Worm (Caenorhabditis elegans) whole organism, early embryonic: Measurements from ENCODE around the gene baz-2.

Experiments
- B0310.2 ChIP-seq: sonication (generic microtip); optimal IDR thresholded peaks from 2 replicates; lab custom pipeline; 2016; ENCODE audit warnings: mild to moderate bottlenecking, missing genetic modification characterization, missing compliant biosample characterization
- aly-1 ChIP-seq: sonication (generic microtip); optimal IDR thresholded peaks from 2 replicates; lab custom pipeline; 2016; ENCODE audit warnings: missing genetic modification characterization, missing compliant biosample characterization
- ama-1 ChIP-seq: fragments of 150-350 bp; optimal IDR thresholded peaks from 2 replicates; lab custom pipeline; 2014
- ceh-13 ChIP-seq: fragments of 200-800 bp; sonication (Bioruptor generic); optimal IDR thresholded peaks from 2 replicates; lab custom pipeline; 2018; ENCODE audit warnings: mild to moderate bottlenecking, missing genetic modification characterization, missing compliant biosample characterization
- ceh-36 ChIP-seq: sonication (generic microtip); optimal IDR thresholded peaks from 2 replicates; lab custom pipeline; 2016; ENCODE audit warnings: missing genetic modification characterization, inconsistent platforms, missing compliant biosample characterization
- ets-7 ChIP-seq: sonication (generic microtip); optimal IDR thresholded peaks from 2 replicates; lab custom pipeline; 2016; ENCODE audit warnings: missing genotype, missing genetic modification characterization, missing compliant biosample characterization
- hmg-4 ChIP-seq: fragments of 200-800 bp; sonication (Bioruptor generic); optimal IDR thresholded peaks from 2 replicates; lab custom pipeline; 2018; ENCODE audit warnings: mild to moderate bottlenecking, missing genetic modification characterization, missing compliant biosample characterization
- hnd-1 ChIP-seq: sonication (generic microtip); optimal IDR thresholded peaks from 2 replicates; lab custom pipeline; 2016; ENCODE audit warnings: missing genetic modification characterization, missing compliant biosample characterization
- pes-1 ChIP-seq: fragments of 200-800 bp; sonication (Bioruptor generic); IDR thresholded peaks from 2 replicates; pipeline ENCODE4 v1.3.6; 2022; ENCODE audit warnings: missing genetic modification reagents, missing genetic modification characterization, missing compliant biosample characterization
- scrt-1 ChIP-seq: fragments of 200-800 bp; sonication (Bioruptor generic); IDR thresholded peaks from 2 replicates; pipeline ENCODE4 v1.3.6; 2022; ENCODE audit warnings: missing genetic modification characterization, missing compliant biosample characterization
- sea-1 ChIP-seq: fragments of 200-800 bp; sonication (Bioruptor generic); conservative IDR thresholded peaks from 2 replicates; pipeline ENCODE4 v1.3.6; 2022; ENCODE audit warnings: missing genetic modification characterization, missing compliant biosample characterization
- tbx-11 ChIP-seq: fragments of 200-800 bp; sonication (Bioruptor generic); IDR thresholded peaks from 2 replicates; pipeline ENCODE4 v1.3.6; 2022; ENCODE audit warnings: missing genetic modification characterization, missing compliant biosample characterization
- tbx-37 ChIP-seq: fragments of 200-800 bp; sonication (Bioruptor generic); conservative IDR thresholded peaks from 2 replicates; pipeline ENCODE4 v1.3.6; 2022; ENCODE audit warnings: missing genetic modification reagents, missing genetic modification characterization, missing compliant biosample characterization
- tra-4 ChIP-seq: sonication (generic microtip); optimal IDR thresholded peaks from 2 replicates; lab custom pipeline; 2017; ENCODE audit warnings: missing genetic modification characterization, missing compliant biosample characterization

DNA sequence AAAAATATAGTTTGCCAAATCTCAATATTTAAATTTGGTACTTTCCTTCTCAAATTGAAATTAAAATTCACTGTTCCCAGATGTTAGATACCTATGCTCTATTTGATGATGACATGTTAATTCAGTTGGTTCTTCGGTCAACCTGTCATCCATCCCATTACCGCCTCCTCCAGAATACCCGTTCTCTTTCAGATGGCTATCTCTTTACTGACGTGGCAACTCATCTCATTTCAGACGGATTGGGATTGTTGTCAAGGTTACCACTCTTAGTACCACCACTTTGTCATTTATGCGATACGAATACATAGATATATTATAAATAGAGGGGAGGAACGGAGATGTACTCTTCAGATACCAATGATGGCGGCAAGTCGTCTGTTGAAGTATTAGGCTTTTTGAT is 34.5 kb downstream of the baz-2 start:
- TF ChIP-seq scrt-1 (GFP tag; lab: Robert Waterston, UW): no peak
- TF ChIP-seq ama-1 (lab: Kevin White, UChicago): no peak
- TF ChIP-seq sea-1: no peak
- no peak for TF ChIP-seq ceh-36 (tag; lab: Kevin White, UChicago)
- no peak for TF ChIP-seq ceh-13 (GFP tag; lab: Kevin White, UChicago)
- TF ChIP-seq pes-1 (GFP tag; lab: Robert Waterston, UW): no peak
- no peak for TF ChIP-seq tbx-11 (GFP tag; lab: Robert Waterston, UW)
- TF ChIP-seq tbx-37 (GFP tag; lab: Robert Waterston, UW): no peak
- no peak for TF ChIP-seq hmg-4 (GFP tag; lab: Kevin White, UChicago)
- no peak for TF ChIP-seq tra-4 (tag; lab: Kevin White, UChicago)
- TF ChIP-seq aly-1 (tag; lab: Kevin White, UChicago): no peak
- no peak for TF ChIP-seq ets-7 (tag; lab: Kevin White, UChicago)
- no peak for TF ChIP-seq hnd-1 (tag; lab: Kevin White, UChicago)
- no peak for TF ChIP-seq B0310.2
